Fruit fly (Drosophila melanogaster) whole organism, embryonic: ENCODE measurements around the gene CG5568.

ENCODE experiments used
- Atf3 ChIP-seq: fragments of 200-800 bp; sonication (Bioruptor generic); optimal IDR thresholded peaks from 3 replicates; lab custom pipeline; 2016; ENCODE audit warnings: missing biosample characterization, missing genetic modification characterization
- Bdp1 ChIP-seq: fragments of 200-800 bp; sonication (Bioruptor generic); optimal IDR thresholded peaks from 3 replicates; lab custom pipeline; 2016; ENCODE audit warnings: missing biosample characterization, missing genetic modification characterization
- Bgb ChIP-seq: fragments of 200-800 bp; sonication (Bioruptor generic); IDR thresholded peaks from 2 replicates; pipeline ENCODE4 v1.3.6; 2022; ENCODE audit warnings: missing biosample characterization, missing genetic modification characterization; ENCODE audit not compliant: partially characterized antibody
- CG1024 ChIP-seq: fragments of 200-800 bp; sonication (Bioruptor generic); IDR thresholded peaks from 2 replicates; pipeline ENCODE4 v1.3.6; 2022; ENCODE audit warnings: missing biosample characterization, missing genetic modification characterization
- CG1603 ChIP-seq: fragments of 200-800 bp; sonication (Bioruptor generic); optimal IDR thresholded peaks from 2 replicates; lab custom pipeline; 2019; ENCODE audit warnings: missing biosample characterization, mild to moderate bottlenecking, missing genetic modification characterization, moderate library complexity
- CG17802 ChIP-seq: fragments of 200-800 bp; sonication (Bioruptor generic); optimal IDR thresholded peaks from 2 replicates; lab custom pipeline; 2018; ENCODE audit warnings: missing biosample characterization, mild to moderate bottlenecking, missing genetic modification characterization, moderate library complexity
- CG1792 ChIP-seq: fragments of 200-800 bp; sonication (Bioruptor generic); optimal IDR thresholded peaks from 2 replicates; lab custom pipeline; 2016; ENCODE audit warnings: missing biosample characterization, missing genetic modification characterization
- CG30431 ChIP-seq: fragments of 200-800 bp; sonication (Bioruptor generic); optimal IDR thresholded peaks from 2 replicates; lab custom pipeline; 2017; ENCODE audit warnings: missing biosample characterization, missing genetic modification characterization
- CG31365 ChIP-seq: fragments of 200-800 bp; sonication (Bioruptor generic); optimal IDR thresholded peaks from 2 replicates; lab custom pipeline; 2018; ENCODE audit warnings: missing biosample characterization, mild to moderate bottlenecking, missing genetic modification characterization
- CG31441 ChIP-seq: fragments of 200-800 bp; sonication (Bioruptor generic); IDR thresholded peaks from 2 replicates; pipeline ENCODE4 v1.3.6; 2022; ENCODE audit warnings: missing biosample characterization, missing genetic modification characterization
- CG42726 ChIP-seq: fragments of 200-800 bp; sonication (Bioruptor generic); IDR thresholded peaks from 2 replicates; pipeline ENCODE4 v1.3.6; 2022; ENCODE audit warnings: missing biosample characterization, missing genetic modification characterization; ENCODE audit not compliant: partially characterized antibody
- CG4360 ChIP-seq: fragments of 200-800 bp; sonication (Bioruptor generic); IDR thresholded peaks from 2 replicates; pipeline ENCODE4 v1.3.6; 2022; ENCODE audit warnings: missing biosample characterization, missing genetic modification characterization
- CG4854 ChIP-seq: fragments of 200-800 bp; sonication (Bioruptor generic); optimal IDR thresholded peaks from 2 replicates; lab custom pipeline; 2016; ENCODE audit warnings: missing biosample characterization, missing genetic modification characterization, inconsistent platforms
- CG6683 ChIP-seq: fragments of 200-800 bp; sonication (Bioruptor generic); optimal IDR thresholded peaks from 2 replicates; lab custom pipeline; 2017; ENCODE audit warnings: missing biosample characterization, mild to moderate bottlenecking, missing genetic modification characterization, missing genetic modification reagents
- CG6791 ChIP-seq: fragments of 200-800 bp; sonication (Bioruptor generic); IDR thresholded peaks from 3 replicates; pipeline ENCODE4 v1.3.6; 2022; ENCODE audit warnings: missing biosample characterization, missing genetic modification characterization; ENCODE audit not compliant: partially characterized antibody
- CG6813 ChIP-seq: fragments of 200-800 bp; sonication (Bioruptor generic); optimal IDR thresholded peaks from 2 replicates; lab custom pipeline; 2017; ENCODE audit warnings: missing biosample characterization, missing genetic modification characterization, mild to moderate bottlenecking, moderate library complexity, missing genetic modification reagents
- CG8388 ChIP-seq: fragments of 200-800 bp; sonication (Bioruptor generic); optimal IDR thresholded peaks from 2 replicates; lab custom pipeline; 2019; ENCODE audit warnings: missing biosample characterization, mild to moderate bottlenecking, missing genetic modification characterization, moderate library complexity
- Dek ChIP-seq: fragments of 200-800 bp; sonication (Bioruptor generic); optimal IDR thresholded peaks from 3 replicates; lab custom pipeline; 2019; ENCODE audit warnings: missing biosample characterization, mild to moderate bottlenecking, missing genetic modification characterization, moderate library complexity
- Ets65A ChIP-seq: fragments of 200-800 bp; sonication (Bioruptor generic); peaks from one replicate; lab custom pipeline; 2016; ENCODE audit warnings: missing biosample characterization, missing genetic modification characterization
- Nf-YA ChIP-seq: fragments of 200-800 bp; sonication (Bioruptor generic); IDR thresholded peaks from 2 replicates; pipeline ENCODE4 v1.3.6; 2022; ENCODE audit warnings: missing biosample characterization, missing genetic modification characterization
- Optix ChIP-seq: fragments of 200-800 bp; sonication (Bioruptor generic); IDR thresholded peaks from 3 replicates; pipeline ENCODE4 v1.3.6; 2022; ENCODE audit warnings: missing biosample characterization, missing genetic modification characterization
- Scr ChIP-seq: fragments of 200-800 bp; sonication (Bioruptor generic); IDR thresholded peaks from 2 replicates; pipeline ENCODE4 v1.3.6; 2022; ENCODE audit warnings: missing biosample characterization, missing genetic modification characterization; ENCODE audit not compliant: partially characterized antibody
- Side ChIP-seq: fragments of 200-800 bp; sonication (Bioruptor generic); optimal IDR thresholded peaks from 2 replicates; lab custom pipeline; 2016; ENCODE audit warnings: missing biosample characterization, missing genetic modification characterization
- Sry-δ ChIP-seq: fragments of 200-800 bp; sonication (Bioruptor generic); optimal IDR thresholded peaks from 2 replicates; lab custom pipeline; 2016; ENCODE audit warnings: missing biosample characterization, missing genetic modification characterization
- TFAM ChIP-seq: fragments of 200-800 bp; sonication (Bioruptor generic); optimal IDR thresholded peaks from 2 replicates; lab custom pipeline; 2017; ENCODE audit warnings: missing biosample characterization, missing genetic modification characterization, inconsistent platforms
- chn ChIP-seq: fragments of 200-800 bp; sonication (Bioruptor generic); optimal IDR thresholded peaks from 2 replicates; lab custom pipeline; 2016; ENCODE audit warnings: missing biosample characterization, missing genetic modification characterization
- crc ChIP-seq: fragments of 200-800 bp; sonication (Bioruptor generic); optimal IDR thresholded peaks from 2 replicates; lab custom pipeline; 2016; ENCODE audit warnings: missing biosample characterization, missing genetic modification characterization
- dan ChIP-seq: fragments of 200-800 bp; sonication (Bioruptor generic); IDR thresholded peaks from 2 replicates; pipeline ENCODE4 v1.3.6; 2022; ENCODE audit warnings: missing biosample characterization, missing genetic modification characterization
- dpn ChIP-seq, 2 experiments: fragments of 200-800 bp; sonication (Bioruptor generic); optimal IDR thresholded peaks; 3 replicates each; lab custom pipeline; 2016; ENCODE audit warnings: missing biosample characterization in 2 of 2, missing genetic modification characterization in 2 of 2
- fd64A ChIP-seq: fragments of 200-800 bp; sonication (Bioruptor generic); optimal IDR thresholded peaks from 3 replicates; lab custom pipeline; 2018; ENCODE audit warnings: missing biosample characterization, mild to moderate bottlenecking, missing genetic modification characterization
- ftz-f1 ChIP-seq: fragments of 200-800 bp; sonication (Bioruptor generic); optimal IDR thresholded peaks from 2 replicates; lab custom pipeline; 2016; ENCODE audit warnings: missing biosample characterization, missing genetic modification characterization
- gce ChIP-seq: fragments of 200-800 bp; sonication (Bioruptor generic); IDR thresholded peaks from 3 replicates; pipeline ENCODE4 v1.3.6; 2022; ENCODE audit warnings: missing biosample characterization, missing genetic modification characterization
- gfzf ChIP-seq: fragments of 200-800 bp; sonication (Bioruptor generic); optimal IDR thresholded peaks from 2 replicates; lab custom pipeline; 2016; ENCODE audit warnings: missing biosample characterization, mild to moderate bottlenecking, missing genetic modification characterization, moderate library complexity
- gt ChIP-seq: fragments of 200-800 bp; sonication (Bioruptor generic); IDR thresholded peaks from 2 replicates; pipeline ENCODE4 v1.3.6; 2022; ENCODE audit warnings: missing biosample characterization, missing genetic modification characterization
- h ChIP-seq: fragments of >200 bp; optimal IDR thresholded peaks from 2 replicates; lab custom pipeline; 2017
- hth ChIP-seq: fragments of >200 bp; optimal IDR thresholded peaks from 2 replicates; lab custom pipeline; 2017; ENCODE audit warnings: inconsistent platforms
- kay ChIP-seq: fragments of 200-800 bp; sonication (Bioruptor generic); optimal IDR thresholded peaks from 2 replicates; lab custom pipeline; 2016; ENCODE audit warnings: missing biosample characterization, missing genetic modification characterization
- lab ChIP-seq: fragments of 200-800 bp; sonication (Bioruptor generic); optimal IDR thresholded peaks from 3 replicates; lab custom pipeline; 2017; ENCODE audit warnings: missing biosample characterization, missing genetic modification characterization, mild to moderate bottlenecking, moderate library complexity, missing genetic modification reagents
- luna ChIP-seq: fragments of 200-800 bp; sonication (Bioruptor generic); optimal IDR thresholded peaks from 2 replicates; lab custom pipeline; 2016; ENCODE audit warnings: missing biosample characterization, missing genetic modification characterization
- mld ChIP-seq: fragments of 200-800 bp; sonication (Bioruptor generic); IDR thresholded peaks from 3 replicates; pipeline ENCODE4 v1.3.6; 2022; ENCODE audit warnings: missing biosample characterization, missing genetic modification characterization; ENCODE audit not compliant: partially characterized antibody
- otp ChIP-seq: fragments of 200-800 bp; sonication (Bioruptor generic); IDR thresholded peaks from 3 replicates; pipeline ENCODE4, ENCODE4 v1.3.6; 2022; ENCODE audit warnings: missing biosample characterization, missing genetic modification characterization
- p53 ChIP-seq: fragments of 200-800 bp; sonication (Bioruptor generic); optimal IDR thresholded peaks from 2 replicates; lab custom pipeline; 2016; ENCODE audit warnings: missing biosample characterization, missing genetic modification characterization
- prd ChIP-seq, 3 experiments: fragments of >200 bp in 2 of 3; fragments of 200-800 bp in 1 of 3; sonication (Bioruptor generic) in 1 of 3; optimal IDR thresholded peaks in 2 of 3; IDR thresholded peaks in 1 of 3; 2 replicates in 2 of 3; 3 replicates in 1 of 3; pipeline versions ENCODE4 v1.3.6 to Lab custom; 2017 to 2022; ENCODE audit warnings: missing biosample characterization in 1 of 3, missing genetic modification characterization in 1 of 3
- ranshi ChIP-seq: fragments of 200-800 bp; sonication (Bioruptor generic); IDR thresholded peaks from 2 replicates; pipeline ENCODE4 v1.3.6; 2022; ENCODE audit warnings: missing biosample characterization, missing genetic modification characterization
- rib ChIP-seq: fragments of 200-800 bp; sonication (Bioruptor generic); IDR thresholded peaks from 2 replicates; pipeline ENCODE4 v1.3.6; 2022; ENCODE audit warnings: missing biosample characterization, missing genetic modification characterization
- sc ChIP-seq, 3 experiments: fragments of >200 bp in 2 of 3; fragments of 200-800 bp in 1 of 3; sonication (Bioruptor generic) in 1 of 3; optimal IDR thresholded peaks; 2 replicates in 2 of 3; 3 replicates in 1 of 3; lab custom pipeline; 2017; ENCODE audit warnings: mild to moderate bottlenecking in 1 of 3, missing biosample characterization in 1 of 3, missing genetic modification characterization in 1 of 3, missing genetic modification reagents in 1 of 3
- seq ChIP-seq: fragments of 200-800 bp; sonication (Bioruptor generic); IDR thresholded peaks from 2 replicates; pipeline ENCODE4 v1.3.6; 2022; ENCODE audit warnings: missing biosample characterization, missing genetic modification characterization
- sug ChIP-seq: fragments of 200-800 bp; optimal IDR thresholded peaks from 2 replicates; lab custom pipeline; 2019; ENCODE audit warnings: missing biosample characterization, mild to moderate bottlenecking, missing genetic modification characterization, moderate library complexity
- unc-4 ChIP-seq: fragments of 200-800 bp; sonication (Bioruptor generic); IDR thresholded peaks from 2 replicates; pipeline ENCODE4 v1.3.6; 2022; ENCODE audit warnings: missing biosample characterization, missing genetic modification characterization; ENCODE audit not compliant: partially characterized antibody

The CG5568 gene

DNA sequence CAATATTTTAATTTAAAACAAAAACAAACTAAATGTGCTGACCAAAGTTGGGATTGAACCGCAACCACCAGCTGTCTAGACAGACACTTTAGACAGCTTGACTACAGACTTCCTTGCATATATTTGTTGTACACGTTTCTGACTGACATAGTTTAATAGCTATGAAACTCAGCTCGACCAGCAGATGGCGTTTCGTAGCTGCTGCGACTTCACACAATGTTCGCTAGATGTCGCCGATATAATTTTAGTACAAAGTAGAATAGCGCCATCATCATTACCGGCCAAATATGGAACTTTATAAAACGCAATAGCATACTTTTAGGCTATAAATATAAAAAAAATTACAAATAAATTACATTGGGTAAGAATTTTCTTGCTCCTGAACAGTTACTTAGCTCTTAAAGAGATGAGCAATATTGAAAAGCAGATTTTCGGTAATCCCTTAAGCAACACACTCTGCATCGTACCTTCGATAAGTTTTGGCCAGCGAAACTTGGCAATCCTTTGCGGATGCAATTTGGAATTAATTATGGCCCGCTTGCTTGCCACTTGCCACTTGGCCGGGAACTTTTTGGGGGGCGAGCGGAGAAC lies 1.6 kb upstream of the CG5568 start (continued):
- TF ChIP-seq p53 (peak; percentile 65), gfzf (GFP tag; lab: Kevin White, UChicago) (peak; percentile 4), h (lab: Kevin White, UChicago) (no peak), seq (0 out of 2 replicates have a peak, but pooled peaks have one; percentile 14), sc (optimal IDR thresholded peaks at IDR 0.05; lab: Kevin White, UChicago) (no peak), sc (GFP tag; optimal IDR thresholded peaks at IDR 0.05; lab: Kevin White, UChicago) (peak; percentile 11), Atf3 (GFP tag; lab: Kevin White, UChicago) (peak; percentile 15), lab (GFP tag; lab: Kevin White, UChicago) (peak; percentile 72), ranshi (GFP tag; lab: Robert Waterston, UW) (0 out of 2 replicates have a peak, but pooled peaks have one; percentile 45), Bdp1 (GFP tag; lab: Kevin White, UChicago) (peak; percentile 95), Dek (tag; lab: Kevin White, UChicago) (peak; percentile 24), CG6813 (GFP tag; lab: Kevin White, UChicago) (no peak), prd (optimal IDR thresholded peaks at IDR 0.05; lab: Kevin White, UChicago) (no peak), prd (GFP tag; IDR thresholded peaks at IDR 0.05; lab: Robert Waterston, UW) (peak; percentile 81), CG1024 (GFP tag; lab: Robert Waterston, UW) (peak; percentile 66; the same call in 1 of the 2 replicates), Side (GFP tag; lab: Kevin White, UChicago) (no peak), Ets65A (GFP tag; lab: Kevin White, UChicago) (peak; percentile 86), Sry-δ (GFP tag; lab: Kevin White, UChicago) (peak; percentile 55), fd64A (GFP tag; lab: Kevin White, UChicago) (no peak), CG1603 (tag; lab: Kevin White, UChicago) (peak; percentile 63), gce (GFP tag; lab: Robert Waterston, UW) (peak; percentile 60; the same call in 2 of the 3 replicates), CG1792 (GFP tag; lab: Kevin White, UChicago) (peak; percentile 67), CG30431 (peak; percentile 27), mld (GFP tag; lab: Robert Waterston, UW) (no peak), dpn (GFP tag; optimal IDR thresholded peaks at IDR 0.05; lab: Kevin White, UChicago) (peak; percentile 78 to 89), TFAM (GFP tag; lab: Kevin White, UChicago) (peak; percentile 21), CG31365 (tag; lab: Kevin White, UChicago) (peak; percentile 87), kay (GFP tag; lab: Kevin White, UChicago) (peak; percentile 51), gt (GFP tag; lab: Robert Waterston, UW) (0 out of 2 replicates have a peak, but pooled peaks have one; percentile 9), Optix (GFP tag; lab: Robert Waterston, UW) (peak; percentile 60; the same call in 2 of the 3 replicates), CG6683 (GFP tag; lab: Kevin White, UChicago) (no peak), luna (GFP tag; lab: Kevin White, UChicago) (no peak), crc (no peak), rib (GFP tag; lab: Robert Waterston, UW) (no peak), CG42726 (peak; percentile 77), Scr (GFP tag; lab: Robert Waterston, UW) (peak; percentile 23; the same call in 1 of the 2 replicates), chn (GFP tag; lab: Kevin White, UChicago) (peak; percentile 44), CG8388 (GFP tag; lab: Kevin White, UChicago) (no peak), sug (tag; lab: Kevin White, UChicago) (no peak), CG17802 (peak; percentile 43), Bgb (peak; percentile 64; the same call in 1 of the 2 replicates), Nf-YA (GFP tag; lab: Robert Waterston, UW) (0 out of 2 replicates have a peak, but pooled peaks have one; percentile 20), CG4854 (peak; percentile 60), dan (GFP tag; lab: Robert Waterston, UW) (no peak), CG4360 (peak; percentile 94), CG6791 (GFP tag; lab: Robert Waterston, UW) (peak; percentile 87), CG31441 (GFP tag; lab: Robert Waterston, UW) (no peak), hth (no peak), unc-4 (GFP tag; lab: Robert Waterston, UW) (0 out of 2 replicates have a peak, but pooled peaks have one; percentile 16), otp (peak; percentile 76; the same call in 2 of the 3 replicates), ftz-f1 (peak; percentile 49)
